Fruit fly (Drosophila melanogaster) whole organism, larva: ENCODE results near the gene CG8176.
A peak's percentile ranks its signal among the peaks of the same experiment; 100 is the strongest.

Experiments used
- noc ChIP-seq: fragments of 200-800 bp; sonication (Bioruptor generic); optimal IDR thresholded peaks from 3 replicates; lab custom pipeline; 2019; ENCODE audit warnings: missing biosample characterization, mild to moderate bottlenecking, missing genetic modification characterization, moderate library complexity

Gene CG8176

DNA sequence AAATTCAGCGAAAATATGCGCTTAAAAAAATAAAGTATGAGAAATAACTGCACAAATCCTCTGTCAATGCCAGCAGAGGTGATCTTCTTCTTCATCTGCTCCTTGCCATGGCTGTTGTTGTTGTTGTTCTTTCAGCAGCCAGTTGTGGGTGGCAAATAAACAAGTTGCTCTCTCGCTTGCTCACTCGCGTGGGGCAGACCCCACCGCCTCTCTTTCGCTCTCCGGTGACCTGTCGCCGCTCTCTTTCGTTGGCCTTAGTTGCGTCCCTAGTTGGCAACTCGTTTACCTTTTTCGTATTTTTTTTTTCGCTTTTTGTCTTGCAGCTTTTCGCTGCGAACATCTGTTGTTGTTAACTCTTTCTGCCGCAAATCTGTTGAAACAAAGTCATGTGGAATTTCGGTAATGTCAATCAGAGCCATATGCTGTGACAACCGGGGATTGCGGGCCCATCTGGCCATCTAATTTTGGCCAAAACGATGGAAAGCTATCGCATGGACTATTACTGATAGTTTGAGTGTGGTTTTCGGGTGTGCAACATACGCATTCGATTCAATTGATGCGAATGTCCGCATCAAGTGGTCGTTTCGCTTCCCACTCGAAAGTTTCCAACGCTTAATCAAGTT lies 18.9 kb downstream of the CG8176 start:
- no peak for TF ChIP-seq noc (tag; lab: Kevin White, UChicago)

dm6 chr3R:9543495-9544180 lies 27.8 kb downstream of the CG8176 start:
- TF ChIP-seq noc (tag; lab: Kevin White, UChicago), result no peak

DNA sequence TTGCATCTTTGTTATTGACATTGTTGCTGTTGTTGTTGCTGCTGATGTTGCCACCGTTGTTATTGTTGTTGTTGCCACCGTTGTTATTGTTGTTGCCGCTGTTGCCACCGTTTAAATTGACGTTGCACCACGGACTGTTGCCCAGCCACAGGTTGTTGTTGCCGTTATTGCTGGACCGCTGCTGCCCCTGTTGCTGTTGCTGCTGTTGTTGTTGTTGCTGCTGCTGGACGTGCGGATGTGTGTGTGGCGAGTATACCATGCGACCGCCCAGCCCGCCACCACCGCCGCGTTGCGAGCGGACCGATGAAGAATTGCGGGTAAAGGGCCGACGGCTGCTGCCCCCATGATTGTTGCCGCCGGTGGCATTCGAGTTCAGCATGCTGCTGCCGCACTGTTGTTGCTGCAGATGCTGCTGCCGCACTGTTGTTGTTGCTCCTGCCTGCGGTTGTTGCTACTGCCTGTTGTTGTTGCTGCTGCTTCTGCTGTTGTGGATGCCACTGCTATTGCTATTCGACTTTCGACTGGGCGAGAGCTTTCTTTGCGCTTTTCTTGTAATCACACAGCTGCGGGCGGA lies 31.1 kb downstream of the CG8176 start:
- TF ChIP-seq noc (tag; lab: Kevin White, UChicago), result no peak

DNA sequence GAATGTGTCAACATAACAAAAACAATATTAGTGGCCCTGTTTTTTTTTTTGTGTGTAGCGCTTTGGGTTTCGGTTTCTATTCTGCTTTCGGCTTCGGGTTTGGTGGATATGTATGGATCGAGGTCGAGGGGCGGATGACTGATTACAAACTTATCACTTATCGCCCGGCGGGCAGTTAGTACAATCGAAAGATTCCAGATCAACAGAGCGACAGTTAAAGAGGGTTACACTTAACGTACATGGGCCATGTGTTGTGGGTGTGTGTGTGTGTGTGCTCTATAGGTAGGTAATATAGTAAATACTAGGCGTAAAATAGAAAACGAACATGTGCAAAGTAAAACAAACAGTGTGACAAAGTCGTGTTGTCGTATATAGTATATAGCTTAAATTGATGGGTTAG lies 33.0 kb downstream of the CG8176 start:
- TF ChIP-seq noc (tag; lab: Kevin White, UChicago), result no peak

DNA sequence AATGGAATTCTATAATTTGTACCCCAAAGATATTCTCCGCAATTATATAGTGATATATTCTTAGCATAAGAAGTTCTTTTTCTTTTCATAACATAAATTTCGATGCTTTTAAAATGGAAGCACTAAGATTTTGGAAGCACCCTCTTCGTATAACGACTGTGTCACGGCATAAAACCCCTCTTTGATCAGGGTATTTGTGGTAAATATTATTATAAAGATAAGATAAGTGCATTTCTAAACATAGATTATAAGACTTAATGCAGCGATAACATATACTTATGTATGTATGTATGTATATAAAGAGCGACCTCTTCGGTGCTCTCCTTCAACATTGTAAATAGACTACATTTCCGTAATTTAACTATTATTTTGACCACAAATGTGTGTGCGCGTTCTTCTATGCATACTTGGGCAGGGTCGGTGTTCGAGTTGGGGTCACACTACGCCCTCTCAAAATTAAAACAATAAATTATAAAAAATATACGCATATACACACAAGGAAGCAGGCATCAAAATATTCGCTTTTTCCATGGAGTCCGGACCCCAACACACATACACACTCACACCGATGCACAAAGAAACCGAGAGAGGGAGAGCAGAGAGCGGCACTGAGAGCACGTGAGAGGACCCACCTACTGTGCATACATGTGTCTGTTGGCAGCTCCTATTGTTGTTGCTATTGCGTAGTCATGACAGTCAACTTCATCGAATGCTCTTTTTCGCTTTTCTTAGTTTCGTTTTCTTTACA lies 34.6 kb downstream of the CG8176 start:
- no peak for TF ChIP-seq noc (tag; lab: Kevin White, UChicago)

DNA sequence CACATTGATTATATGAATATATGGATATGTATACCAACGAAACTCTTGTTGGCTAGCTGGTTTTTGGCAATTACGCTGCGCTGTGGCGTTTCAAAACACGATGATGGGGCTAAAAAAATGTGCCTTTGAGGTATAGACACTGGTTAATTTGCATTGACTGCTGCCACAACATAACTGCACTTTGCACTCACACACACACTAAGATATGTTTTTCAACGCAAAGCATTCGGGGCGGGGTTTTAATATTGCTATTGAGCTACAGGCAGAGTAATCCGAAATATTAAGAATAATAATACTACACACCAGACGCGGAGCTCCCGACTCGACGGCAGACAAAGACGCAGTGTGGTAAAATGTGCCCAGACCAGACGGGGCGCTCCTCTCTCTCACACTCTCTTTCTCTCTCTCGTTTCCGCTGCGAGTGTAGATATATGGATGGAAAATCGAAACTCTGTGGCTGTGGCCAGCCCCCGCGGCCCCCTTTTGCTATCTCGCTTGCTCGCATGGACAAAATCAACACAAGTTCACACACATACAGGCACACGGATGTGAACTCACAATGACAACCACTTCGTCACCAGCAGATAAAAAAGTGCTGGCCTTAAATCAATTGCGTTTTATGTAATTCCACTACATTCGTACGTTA lies 35.3 kb downstream of the CG8176 start:
- no peak for TF ChIP-seq noc (tag; lab: Kevin White, UChicago)

DNA sequence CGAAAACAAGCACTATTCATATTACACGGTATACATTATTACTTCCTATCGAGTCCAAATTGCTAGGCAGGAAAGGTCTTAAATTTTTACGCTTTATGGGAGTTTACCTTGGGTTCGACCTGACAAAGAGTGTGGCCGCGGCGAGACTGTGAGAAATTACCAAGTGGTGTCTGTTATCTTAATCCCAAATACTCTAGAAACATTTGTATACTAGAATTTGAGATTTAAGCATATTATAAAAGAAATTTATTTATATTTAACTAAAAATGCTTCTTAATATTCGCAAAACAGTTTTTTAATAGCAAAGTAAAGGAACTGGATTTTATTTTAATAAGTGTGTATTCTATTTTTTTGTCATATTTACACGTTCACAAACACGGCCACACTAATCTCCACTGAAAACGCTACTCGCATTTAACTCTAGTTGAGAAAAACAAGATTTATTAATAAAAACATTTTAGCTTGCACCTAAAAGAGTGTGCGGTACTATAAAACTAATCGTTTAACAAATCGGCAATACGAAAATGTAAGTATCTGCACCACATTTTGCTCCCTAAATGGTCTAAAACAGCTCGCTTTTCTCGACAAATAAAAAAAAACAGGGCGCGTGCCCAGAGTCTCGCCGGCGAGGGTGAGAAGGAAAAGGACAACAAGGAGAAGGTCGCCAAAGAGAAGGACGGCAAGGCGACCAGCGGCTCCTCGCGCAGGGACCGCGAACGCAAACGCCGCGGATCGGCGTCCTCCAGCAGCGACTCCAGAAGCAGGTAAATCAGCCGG lies 36.0 kb downstream of the CG8176 start, which contains the start of the genes mura and RnpS1:
TSS of gene mura (minus strand) at position 148 of the 777 bp plus-strand sequence.
TSS of gene RnpS1 (plus strand) at position 376 of the 777 bp plus-strand sequence.
- TF ChIP-seq noc (tag; lab: Kevin White, UChicago), result peak; percentile 61

DNA sequence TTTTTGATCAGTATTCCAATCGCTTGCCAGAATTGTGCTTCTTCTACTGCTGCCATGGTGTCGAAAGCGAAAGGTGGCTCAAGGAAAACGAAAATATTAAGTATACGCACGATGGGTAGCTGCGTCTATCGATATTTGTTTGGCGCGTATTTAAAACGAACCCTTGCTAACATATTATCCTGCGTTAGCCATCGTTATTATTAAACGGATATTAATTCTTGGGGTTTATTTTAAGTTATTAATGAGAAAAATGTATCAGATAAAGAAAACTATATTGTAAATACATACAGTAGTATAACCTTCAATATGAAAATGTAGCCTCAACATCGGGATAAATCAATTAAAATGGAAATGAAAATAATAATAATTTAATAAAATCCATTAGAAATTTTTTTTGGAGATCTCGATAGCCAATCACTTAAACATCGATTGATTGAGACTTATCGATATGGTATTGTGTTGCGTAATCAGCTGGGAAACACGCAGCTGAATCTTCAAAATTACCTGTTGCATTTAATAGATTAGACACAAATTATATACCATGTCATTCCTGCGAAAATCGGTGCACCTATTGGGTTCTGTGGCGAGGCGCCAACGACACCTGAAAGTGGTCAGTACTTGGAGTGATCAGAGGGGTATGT lies 39.6 kb downstream of the CG8176 start, which contains the start of the genes CG9386 and BckdhA:
TSS of gene CG9386 (minus strand) at position 75 of the 641 bp plus-strand sequence.
TSS of gene BckdhA (plus strand) at position 452 of the 641 bp plus-strand sequence.
- TF ChIP-seq noc (tag; lab: Kevin White, UChicago), result peak; percentile 50

DNA sequence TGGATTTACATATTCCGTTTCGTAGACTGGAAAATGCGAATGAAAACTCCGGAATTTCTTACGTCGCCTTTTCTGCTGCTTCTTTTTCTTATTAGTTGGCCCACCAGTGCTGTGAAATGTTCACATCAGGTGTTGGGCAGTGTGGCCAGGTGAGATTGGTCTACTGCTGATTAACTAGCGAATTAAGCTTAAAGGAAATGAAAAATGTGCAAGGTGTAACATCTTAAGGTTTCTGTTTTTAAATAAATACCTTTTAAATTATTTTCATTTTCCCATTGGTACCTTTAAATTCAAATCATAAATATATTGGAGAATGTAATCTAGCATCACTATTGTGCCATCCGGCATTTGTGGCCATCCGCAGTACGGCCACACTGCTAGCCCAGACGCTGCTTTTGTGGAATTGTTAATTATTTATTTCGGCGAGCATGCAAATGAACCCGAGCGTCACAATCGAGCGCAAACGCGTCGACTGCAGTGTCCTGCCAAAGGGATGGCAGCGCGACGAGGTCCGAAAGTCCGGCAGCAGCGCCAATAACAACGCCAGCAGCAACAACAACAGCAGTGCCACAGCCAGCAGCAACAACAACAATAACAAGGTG lies 43.7 kb downstream of the CG8176 start, which contains the start of the genes AP-1mu and MBD-like:
TSS of gene AP-1mu (minus strand) at position 113 of the 602 bp plus-strand sequence.
TSS of gene MBD-like (plus strand) at position 348 of the 602 bp plus-strand sequence.
- TF ChIP-seq noc (tag; lab: Kevin White, UChicago), result peak; percentile 61

- no peak for TF ChIP-seq noc (tag; lab: Kevin White, UChicago)
Observed at dm6 chr3R:9561121-9561520, 45.3 kb downstream of the CG8176 start.

DNA sequence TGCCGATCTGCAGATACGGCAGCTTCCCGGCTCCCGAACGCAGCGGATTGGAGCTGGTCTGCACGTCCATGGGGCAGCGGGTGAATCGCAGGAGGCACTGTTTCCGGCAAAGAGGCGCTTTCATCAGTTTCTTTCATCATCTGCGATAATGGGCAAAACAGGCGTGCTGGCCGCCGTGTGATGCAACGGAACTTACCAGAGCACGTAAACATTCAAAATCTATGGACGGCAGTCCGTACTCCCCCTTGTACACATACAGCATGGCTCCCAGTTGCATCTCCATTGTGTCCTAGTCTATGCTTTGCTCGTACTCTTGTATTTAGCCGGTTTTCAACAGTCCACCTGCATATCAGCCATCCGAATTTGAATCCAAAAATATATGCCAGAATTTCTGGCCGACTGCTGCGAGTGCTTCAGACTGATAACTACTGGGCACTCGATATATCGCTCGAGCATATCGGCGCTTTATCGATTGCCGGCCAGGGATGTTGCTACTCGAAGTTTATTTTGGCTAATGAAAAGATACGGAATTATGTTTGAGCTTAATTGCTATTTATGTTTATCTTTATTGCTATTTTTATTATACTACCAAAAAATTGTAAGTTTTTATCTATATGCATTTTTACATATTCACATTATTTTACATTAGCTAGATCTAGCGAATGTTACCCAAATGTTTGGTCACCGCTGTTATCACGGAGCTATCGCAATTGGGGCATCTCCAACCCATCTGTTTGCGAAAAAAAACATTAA lies 47.6 kb downstream of the CG8176 start, which contains the start of the genes CG9393 and Vps45:
TSS of gene CG9393 (minus strand) at position 434 of the 753 bp plus-strand sequence.
TSS of gene Vps45 (plus strand) at position 685 of the 753 bp plus-strand sequence.
- TF ChIP-seq noc (tag; lab: Kevin White, UChicago), result no peak

DNA sequence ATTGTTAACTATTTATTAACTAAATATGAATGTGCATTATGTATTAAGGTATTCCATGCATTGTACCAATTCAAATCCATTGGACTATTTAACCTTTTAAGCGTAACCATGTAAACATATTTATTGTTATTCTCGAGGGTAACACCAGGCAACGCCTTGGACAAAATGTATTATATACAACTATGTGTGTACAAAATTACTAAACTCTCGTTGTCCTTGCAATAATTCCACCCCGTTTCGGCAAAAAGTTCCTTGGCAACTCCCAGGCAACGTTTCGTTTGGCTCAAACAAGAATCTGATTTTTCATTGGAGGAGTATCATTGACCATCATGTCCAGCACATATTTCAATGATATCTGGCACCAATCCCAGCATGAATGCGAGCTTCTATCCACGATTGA lies 50.1 kb downstream of the CG8176 start, which contains the start of gene CG16789:
TSS of gene CG16789 (plus strand) at position 301 of the 400 bp plus-strand sequence.
- TF ChIP-seq noc (tag; lab: Kevin White, UChicago), result no peak
